Fruit fly (Drosophila melanogaster) whole organism, embryonic: ENCODE measurements around the gene me31B.

Experiments used
- Asciz ChIP-seq: fragments of 200-800 bp; sonication (Bioruptor generic); optimal IDR thresholded peaks from 2 replicates; lab custom pipeline; 2017; ENCODE audit warnings: missing biosample characterization, mild to moderate bottlenecking, missing genetic modification characterization, missing genetic modification reagents
- CG10267 ChIP-seq: fragments of 200-800 bp; sonication (Bioruptor generic); optimal IDR thresholded peaks from 2 replicates; lab custom pipeline; 2018; ENCODE audit warnings: missing biosample characterization, mild to moderate bottlenecking, missing genetic modification characterization, moderate library complexity
- CG10321 ChIP-seq: fragments of 200-800 bp; sonication (Bioruptor generic); IDR thresholded peaks from 2 replicates; pipeline ENCODE4 v1.3.6; 2022; ENCODE audit warnings: missing biosample characterization, missing genetic modification characterization
- CG10543 ChIP-seq: fragments of 200-800 bp; sonication (Bioruptor generic); optimal IDR thresholded peaks from 3 replicates; lab custom pipeline; 2017; ENCODE audit warnings: missing biosample characterization, mild to moderate bottlenecking, missing genetic modification characterization, moderate library complexity
- CG13296 ChIP-seq: fragments of 200-800 bp; sonication (Bioruptor generic); optimal IDR thresholded peaks from 3 replicates; lab custom pipeline; 2018; ENCODE audit warnings: missing biosample characterization, mild to moderate bottlenecking, missing genetic modification characterization
- CG14441 ChIP-seq: fragments of 200-800 bp; sonication (Bioruptor generic); IDR thresholded peaks from 2 replicates; pipeline ENCODE4 v1.3.6; 2022; ENCODE audit warnings: missing biosample characterization, missing genetic modification characterization
- CG16779 ChIP-seq: fragments of 200-800 bp; sonication (Bioruptor generic); IDR thresholded peaks from 2 replicates; pipeline ENCODE4 v1.3.6; 2022; ENCODE audit warnings: missing biosample characterization, missing genetic modification characterization
- CG17328 ChIP-seq: fragments of 200-800 bp; sonication (Bioruptor generic); IDR thresholded peaks from 2 replicates; pipeline ENCODE4 v1.3.6; 2022; ENCODE audit warnings: missing biosample characterization, missing genetic modification characterization
- CG17802 ChIP-seq: fragments of 200-800 bp; sonication (Bioruptor generic); optimal IDR thresholded peaks from 2 replicates; lab custom pipeline; 2018; ENCODE audit warnings: missing biosample characterization, mild to moderate bottlenecking, missing genetic modification characterization, moderate library complexity
- CG2120 ChIP-seq: fragments of 200-800 bp; sonication (Bioruptor generic); optimal IDR thresholded peaks from 3 replicates; lab custom pipeline; 2016; ENCODE audit warnings: missing biosample characterization, missing genetic modification characterization
- CG3163 ChIP-seq: fragments of 200-800 bp; sonication (Bioruptor generic); optimal IDR thresholded peaks from 3 replicates; lab custom pipeline; 2016; ENCODE audit warnings: missing biosample characterization, missing genetic modification characterization
- CG6683 ChIP-seq: fragments of 200-800 bp; sonication (Bioruptor generic); optimal IDR thresholded peaks from 2 replicates; lab custom pipeline; 2017; ENCODE audit warnings: missing biosample characterization, mild to moderate bottlenecking, missing genetic modification characterization, missing genetic modification reagents
- CG7271 ChIP-seq: fragments of 200-800 bp; sonication (Bioruptor generic); optimal IDR thresholded peaks from 2 replicates; lab custom pipeline; 2018; ENCODE audit warnings: missing biosample characterization, mild to moderate bottlenecking, missing genetic modification characterization, moderate library complexity
- CG7928 ChIP-seq: fragments of 200-800 bp; sonication (Bioruptor generic); optimal IDR thresholded peaks from 2 replicates; lab custom pipeline; 2017; ENCODE audit warnings: missing biosample characterization, mild to moderate bottlenecking, missing genetic modification characterization
- CG8388 ChIP-seq: fragments of 200-800 bp; sonication (Bioruptor generic); optimal IDR thresholded peaks from 2 replicates; lab custom pipeline; 2019; ENCODE audit warnings: missing biosample characterization, mild to moderate bottlenecking, missing genetic modification characterization, moderate library complexity
- Dfd ChIP-seq, 2 experiments: fragments of >200 bp; optimal IDR thresholded peaks; 2 replicates each; lab custom pipeline; 2017; ENCODE audit warnings: missing biosample characterization in 2 of 2, missing genetic modification characterization in 2 of 2
- Doc2 ChIP-seq: fragments of 200-800 bp; sonication (Bioruptor generic); IDR thresholded peaks from 2 replicates; pipeline ENCODE4 v1.3.6; 2022; ENCODE audit warnings: missing biosample characterization, missing genetic modification characterization
- Doc3 ChIP-seq: fragments of 200-800 bp; sonication (Bioruptor generic); IDR thresholded peaks from 3 replicates; pipeline ENCODE4 v1.3.6; 2022; ENCODE audit warnings: missing biosample characterization, missing genetic modification characterization; ENCODE audit not compliant: partially characterized antibody
- Dref ChIP-seq: fragments of 200-800 bp; sonication (Bioruptor generic); IDR thresholded peaks from 2 replicates; pipeline ENCODE4 v1.3.6; 2022; ENCODE audit warnings: missing biosample characterization, missing genetic modification characterization
- Drgx ChIP-seq: fragments of 200-800 bp; sonication (Bioruptor generic); IDR thresholded peaks from 2 replicates; pipeline ENCODE4 v1.3.6; 2022; ENCODE audit warnings: missing biosample characterization, missing genetic modification characterization
- HLH3B ChIP-seq: fragments of 200-800 bp; sonication (Bioruptor generic); IDR thresholded peaks from 2 replicates; pipeline ENCODE4 v1.3.6; 2022; ENCODE audit warnings: missing biosample characterization, missing genetic modification characterization
- Lim3 ChIP-seq: fragments of 200-800 bp; sonication (Bioruptor generic); IDR thresholded peaks from 2 replicates; pipeline ENCODE4 v1.3.6; 2022; ENCODE audit warnings: missing biosample characterization, missing genetic modification characterization
- Med ChIP-seq: fragments of 200-800 bp; sonication (Bioruptor generic); peaks from one replicate; lab custom pipeline; 2016; ENCODE audit warnings: missing biosample characterization, missing genetic modification characterization, mild to moderate bottlenecking, inconsistent platforms, moderate library complexity
- Sin3A ChIP-seq: fragments of >200 bp; optimal IDR thresholded peaks from 2 replicates; lab custom pipeline; 2018
- Six4 ChIP-seq: fragments of 200-800 bp; sonication (Bioruptor generic); optimal IDR thresholded peaks from 2 replicates; lab custom pipeline; 2016; ENCODE audit warnings: missing biosample characterization, missing genetic modification characterization
- Spps ChIP-seq: fragments of 200-800 bp; sonication (Bioruptor generic); optimal IDR thresholded peaks from 2 replicates; lab custom pipeline; 2018; ENCODE audit warnings: missing biosample characterization, mild to moderate bottlenecking, missing genetic modification characterization
- Ssrp ChIP-seq: fragments of 200-800 bp; sonication (Bioruptor generic); optimal IDR thresholded peaks from 2 replicates; lab custom pipeline; 2018; ENCODE audit warnings: missing biosample characterization, mild to moderate bottlenecking, missing genetic modification characterization, moderate library complexity
- Xrp1 ChIP-seq: fragments of 200-800 bp; sonication (Bioruptor generic); IDR thresholded peaks from 2 replicates; pipeline ENCODE4 v1.3.6; 2022; ENCODE audit warnings: missing biosample characterization, missing genetic modification characterization
- bbx ChIP-seq: fragments of 200-800 bp; sonication (Bioruptor generic); IDR thresholded peaks from 2 replicates; pipeline ENCODE4 v1.3.6; 2022; ENCODE audit warnings: missing biosample characterization, missing genetic modification characterization; ENCODE audit not compliant: partially characterized antibody
- caup ChIP-seq: fragments of 200-800 bp; sonication (Bioruptor generic); optimal IDR thresholded peaks from 3 replicates; lab custom pipeline; 2017; ENCODE audit warnings: missing biosample characterization, mild to moderate bottlenecking, missing genetic modification characterization, moderate library complexity; ENCODE audit not compliant: severe bottlenecking
- cg ChIP-seq: fragments of 200-800 bp; sonication (Bioruptor generic); optimal IDR thresholded peaks from 3 replicates; lab custom pipeline; 2019; ENCODE audit warnings: missing biosample characterization, mild to moderate bottlenecking, missing genetic modification characterization, moderate library complexity
- corto ChIP-seq: fragments of 200-800 bp; sonication (Bioruptor generic); optimal IDR thresholded peaks from 2 replicates; lab custom pipeline; 2016; ENCODE audit warnings: missing biosample characterization, mild to moderate bottlenecking, missing genetic modification characterization, moderate library complexity
- da ChIP-seq: fragments of 200-800 bp; sonication (Bioruptor generic); optimal IDR thresholded peaks from 2 replicates; lab custom pipeline; 2016; ENCODE audit warnings: missing biosample characterization, missing genetic modification characterization
- dm ChIP-seq: fragments of 200-800 bp; sonication (Bioruptor generic); optimal IDR thresholded peaks from 3 replicates; lab custom pipeline; 2016; ENCODE audit warnings: missing biosample characterization, missing genetic modification characterization
- dmrt11E ChIP-seq: fragments of 200-800 bp; sonication (Bioruptor generic); optimal IDR thresholded peaks from 3 replicates; lab custom pipeline; 2018; ENCODE audit warnings: missing biosample characterization, mild to moderate bottlenecking, missing genetic modification characterization, moderate library complexity
- ems ChIP-seq: fragments of 200-800 bp; sonication (Bioruptor generic); optimal IDR thresholded peaks from 3 replicates; lab custom pipeline; 2016; ENCODE audit warnings: missing biosample characterization, missing genetic modification characterization
- gce ChIP-seq: fragments of 200-800 bp; sonication (Bioruptor generic); IDR thresholded peaks from 3 replicates; pipeline ENCODE4 v1.3.6; 2022; ENCODE audit warnings: missing biosample characterization, missing genetic modification characterization
- her ChIP-seq: fragments of 200-800 bp; sonication (Bioruptor generic); optimal IDR thresholded peaks from 2 replicates; lab custom pipeline; 2016; ENCODE audit warnings: missing biosample characterization, missing genetic modification characterization
- kni ChIP-seq: fragments of 200-800 bp; sonication (Bioruptor generic); optimal IDR thresholded peaks from 3 replicates; lab custom pipeline; 2017; ENCODE audit warnings: mild to moderate bottlenecking, missing biosample characterization, missing genetic modification reagents, missing genetic modification characterization
- lola ChIP-seq, 3 experiments: fragments of >200 bp in 2 of 3; fragments of 200-800 bp in 1 of 3; sonication (Bioruptor generic) in 1 of 3; optimal IDR thresholded peaks; 2 replicates each; lab custom pipeline; 2017 to 2019; ENCODE audit warnings: missing biosample characterization in 3 of 3, missing genetic modification characterization in 3 of 3, mild to moderate bottlenecking in 1 of 3, moderate library complexity in 1 of 3
- mam ChIP-seq: fragments of 200-800 bp; sonication (Bioruptor generic); optimal IDR thresholded peaks from 3 replicates; lab custom pipeline; 2016; ENCODE audit warnings: missing biosample characterization, missing genetic modification characterization
- nau ChIP-seq: fragments of 200-800 bp; sonication (Bioruptor generic); optimal IDR thresholded peaks from 3 replicates; lab custom pipeline; 2017; ENCODE audit warnings: missing biosample characterization, mild to moderate bottlenecking, missing genetic modification characterization, missing genetic modification reagents
- nerfin-1 ChIP-seq: fragments of 200-800 bp; sonication (Bioruptor generic); optimal IDR thresholded peaks from 3 replicates; lab custom pipeline; 2019; ENCODE audit warnings: missing biosample characterization, mild to moderate bottlenecking, missing genetic modification characterization, moderate library complexity
- otp ChIP-seq: fragments of 200-800 bp; sonication (Bioruptor generic); IDR thresholded peaks from 3 replicates; pipeline ENCODE4, ENCODE4 v1.3.6; 2022; ENCODE audit warnings: missing biosample characterization, missing genetic modification characterization
- pzg ChIP-seq: fragments of 200-800 bp; sonication (Bioruptor generic); optimal IDR thresholded peaks from 3 replicates; lab custom pipeline; 2018; ENCODE audit warnings: missing biosample characterization, mild to moderate bottlenecking, missing genetic modification characterization, moderate library complexity
- schlank ChIP-seq: fragments of 200-800 bp; sonication (Bioruptor generic); optimal IDR thresholded peaks from 2 replicates; lab custom pipeline; 2018; ENCODE audit warnings: missing biosample characterization, mild to moderate bottlenecking, missing genetic modification characterization
- slp2 ChIP-seq: fragments of 200-800 bp; sonication (Bioruptor generic); optimal IDR thresholded peaks from 2 replicates; lab custom pipeline; 2016; ENCODE audit warnings: missing biosample characterization, missing genetic modification characterization
- stc ChIP-seq: fragments of 200-800 bp; sonication (Bioruptor generic); IDR thresholded peaks from 2 replicates; pipeline ENCODE4 v1.3.6; 2022; ENCODE audit warnings: missing biosample characterization, missing genetic modification characterization
- stwl ChIP-seq: fragments of 200-800 bp; sonication (Bioruptor generic); optimal IDR thresholded peaks from 3 replicates; lab custom pipeline; 2018; ENCODE audit warnings: missing biosample characterization, mild to moderate bottlenecking, missing genetic modification characterization, moderate library complexity
- ttk ChIP-seq: fragments of 200-800 bp; sonication (Bioruptor generic); IDR thresholded peaks from 2 replicates; pipeline ENCODE4 v2.1.2; 2022; ENCODE audit warnings: missing biosample characterization, missing genetic modification characterization
- unc-4 ChIP-seq: fragments of 200-800 bp; sonication (Bioruptor generic); IDR thresholded peaks from 2 replicates; pipeline ENCODE4 v1.3.6; 2022; ENCODE audit warnings: missing biosample characterization, missing genetic modification characterization; ENCODE audit not compliant: partially characterized antibody

The me31B gene

dm6 chr2L:10276436-10276835, 37.3 kb downstream of the me31B start (continued):
- TF ChIP-seq Doc2, result no peak
- no peak for TF ChIP-seq CG2120
- TF ChIP-seq CG7928 (GFP tag; lab: Kevin White, UChicago), result no peak
- peak; percentile 64 for TF ChIP-seq stc (GFP tag; lab: Robert Waterston, UW)
- no peak for TF ChIP-seq unc-4 (GFP tag; lab: Robert Waterston, UW)
- no peak for TF ChIP-seq CG16779 (GFP tag; lab: Robert Waterston, UW)
- TF ChIP-seq lola (GFP tag; optimal IDR thresholded peaks at IDR 0.05; lab: Kevin White, UChicago), result peak in 1 of 3 experiments; percentile 45
- no peak for TF ChIP-seq pzg (GFP tag; lab: Kevin White, UChicago)
- TF ChIP-seq Dref (GFP tag; lab: Robert Waterston, UW), result no peak
- no peak for TF ChIP-seq caup (GFP tag; lab: Kevin White, UChicago)
- TF ChIP-seq Sin3A (lab: Kevin White, UChicago), result no peak
- peak; percentile 46; the same call in 1 of the 2 replicates for TF ChIP-seq HLH3B
- TF ChIP-seq schlank (tag; lab: Kevin White, UChicago), result no peak
- TF ChIP-seq ttk (GFP tag; lab: Robert Waterston, UW), result no peak
- TF ChIP-seq CG13296 (GFP tag; lab: Kevin White, UChicago), result no peak
- peak; percentile 74 for TF ChIP-seq Drgx (GFP tag; lab: Robert Waterston, UW)
- no peak for TF ChIP-seq corto (GFP tag; lab: Kevin White, UChicago)
- TF ChIP-seq CG6683, result no peak
- TF ChIP-seq mam (GFP tag; lab: Kevin White, UChicago), result no peak
- no peak for TF ChIP-seq Doc3 (GFP tag; lab: Robert Waterston, UW)
- peak; percentile 29 for TF ChIP-seq CG17802 (tag; lab: Kevin White, UChicago)
- peak; percentile 42 for TF ChIP-seq nerfin-1 (tag; lab: Kevin White, UChicago)
- peak; percentile 60 for TF ChIP-seq dmrt11E (tag; lab: Kevin White, UChicago)
- TF ChIP-seq CG7271 (tag; lab: Kevin White, UChicago), result peak; percentile 41
- peak; percentile 54 for TF ChIP-seq Spps (tag; lab: Kevin White, UChicago)
- TF ChIP-seq Lim3, result no peak
- no peak for TF ChIP-seq cg
- TF ChIP-seq her (GFP tag; lab: Kevin White, UChicago), result no peak
- TF ChIP-seq kni (GFP tag; lab: Kevin White, UChicago), result no peak
- no peak for TF ChIP-seq CG14441 (GFP tag; lab: Robert Waterston, UW)
- TF ChIP-seq Six4 (GFP tag; lab: Kevin White, UChicago), result no peak
- TF ChIP-seq Med (GFP tag; lab: Kevin White, UChicago), result no peak
- no peak; the same call in 2 of the 3 replicates for TF ChIP-seq otp (GFP tag; lab: Robert Waterston, UW)
- TF ChIP-seq slp2, result no peak
- no peak for TF ChIP-seq nau (GFP tag; lab: Kevin White, UChicago)
- TF ChIP-seq ems, result no peak
- TF ChIP-seq stwl (tag; lab: Kevin White, UChicago), result no peak
- TF ChIP-seq CG3163 (GFP tag; lab: Kevin White, UChicago), result no peak
- TF ChIP-seq dm (GFP tag; lab: Kevin White, UChicago), result no peak
- no peak for TF ChIP-seq CG10543
- TF ChIP-seq CG8388 (GFP tag; lab: Kevin White, UChicago), result peak; percentile 46
- peak; percentile 44; the same call in 1 of the 3 replicates for TF ChIP-seq gce (GFP tag; lab: Robert Waterston, UW)
- TF ChIP-seq bbx (GFP tag; lab: Robert Waterston, UW), result no peak
- peak; percentile 72 for TF ChIP-seq Xrp1
- no peak for TF ChIP-seq CG10321 (GFP tag; lab: Robert Waterston, UW)
- TF ChIP-seq da (GFP tag; lab: Kevin White, UChicago), result no peak
- 0 out of 2 replicates have a peak, but pooled peaks have one; percentile 31 for TF ChIP-seq CG17328
- TF ChIP-seq Ssrp (tag; lab: Kevin White, UChicago), result no peak
- no peak for TF ChIP-seq Dfd (GFP tag; optimal IDR thresholded peaks at IDR 0.05; lab: Kevin White, UChicago)
- TF ChIP-seq Asciz (GFP tag; lab: Kevin White, UChicago), result peak; percentile 75
- TF ChIP-seq CG10267 (tag; lab: Kevin White, UChicago), result peak; percentile 57
